Fruit fly (Drosophila melanogaster) Kc167 (cell line): Measurements from ENCODE around the gene CG6726.

Experiments used
- Myc ChIP-seq: fragments of >200 bp; optimal IDR thresholded peaks from 2 replicates; lab custom pipeline; 2017; ENCODE audit warnings: missing external identifiers
- Sin3A ChIP-seq: fragments of >200 bp; optimal IDR thresholded peaks from 2 replicates; lab custom pipeline; 2018; ENCODE audit warnings: missing external identifiers
- h ChIP-seq: fragments of >200 bp; optimal IDR thresholded peaks from 3 replicates; lab custom pipeline; 2018; ENCODE audit warnings: missing external identifiers
- insv ChIP-seq: fragments of >200 bp; optimal IDR thresholded peaks from 3 replicates; lab custom pipeline; 2018; ENCODE audit warnings: missing external identifiers
- psq ChIP-seq: fragments of >200 bp; optimal IDR thresholded peaks from 2 replicates; lab custom pipeline; 2017; ENCODE audit warnings: missing external identifiers
- ttk ChIP-seq: sonication (Bioruptor generic); optimal IDR thresholded peaks from 2 replicates; lab custom pipeline; 2017; ENCODE audit warnings: missing external identifiers

Gene CG6726

dm6 chr3R:23091586-23092228 lies at the start of gene CG6726, which contains the start of gene CG17110:
CG6726 (plus strand) TSS chr3R:23091724.
CG17110 (plus strand) TSS chr3R:23091724.
- TF ChIP-seq psq: no peak
- no peak for TF ChIP-seq h (lab: Kevin White, UChicago)
- no peak for TF ChIP-seq Myc
- no peak for TF ChIP-seq ttk (lab: Kevin White, UChicago)
- TF ChIP-seq Sin3A (lab: Kevin White, UChicago): no peak
- no peak for TF ChIP-seq insv (lab: Kevin White, UChicago)

DNA sequence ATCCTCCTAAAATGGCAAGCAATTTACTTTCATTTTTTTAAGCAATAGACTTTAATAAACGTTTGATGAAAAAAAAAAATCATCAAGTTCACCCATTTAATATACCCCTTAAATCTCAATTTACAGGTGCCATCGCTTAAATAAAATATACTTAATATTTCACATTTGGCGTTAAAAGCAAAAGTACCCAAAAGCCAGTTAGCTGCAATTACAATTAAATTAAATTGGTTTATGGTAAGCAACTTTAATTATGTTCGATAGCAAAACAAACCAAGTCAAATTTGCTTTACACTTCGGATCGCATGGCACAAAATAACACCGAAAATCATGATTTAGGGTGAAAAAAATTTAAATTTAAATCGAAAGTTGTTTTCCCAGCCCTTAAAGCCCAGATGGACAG lies 49.6 kb upstream of the CG6726 start, which contains the start of gene CG13838:
Gene CG13838, plus strand, starts transcription at position 301 of the 400 bp plus-strand sequence.
- TF ChIP-seq Sin3A (lab: Kevin White, UChicago) (no peak), h (lab: Kevin White, UChicago) (no peak)

DNA sequence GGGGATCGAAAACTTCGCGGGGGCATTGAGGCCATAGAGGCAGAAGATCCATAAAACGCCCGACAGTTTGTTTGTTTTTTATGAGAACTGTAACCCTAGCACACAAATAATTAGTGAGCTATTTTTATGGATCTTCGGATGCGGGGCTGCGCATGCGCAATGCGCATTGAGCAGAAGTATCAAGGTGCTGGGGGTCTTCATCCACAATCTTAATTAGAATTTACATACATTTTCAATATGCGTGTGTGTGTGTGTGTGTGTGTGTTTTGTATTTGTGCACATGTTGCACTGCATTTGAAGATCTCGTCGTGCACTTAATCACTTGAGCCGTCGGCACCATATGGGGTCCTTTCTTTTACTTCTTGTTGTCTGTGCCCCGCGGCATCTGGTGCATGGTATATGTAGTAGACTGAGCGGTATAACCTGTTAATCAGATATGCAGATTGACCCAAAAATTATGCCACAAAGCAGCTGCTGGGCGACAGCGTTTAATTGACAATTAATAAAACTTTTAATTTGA lies 48.7 kb upstream of the CG6726 start:
- TF ChIP-seq ttk (lab: Kevin White, UChicago) (no peak), psq (no peak), h (lab: Kevin White, UChicago) (no peak), Myc (no peak), Sin3A (lab: Kevin White, UChicago) (no peak), insv (lab: Kevin White, UChicago) (no peak)

DNA sequence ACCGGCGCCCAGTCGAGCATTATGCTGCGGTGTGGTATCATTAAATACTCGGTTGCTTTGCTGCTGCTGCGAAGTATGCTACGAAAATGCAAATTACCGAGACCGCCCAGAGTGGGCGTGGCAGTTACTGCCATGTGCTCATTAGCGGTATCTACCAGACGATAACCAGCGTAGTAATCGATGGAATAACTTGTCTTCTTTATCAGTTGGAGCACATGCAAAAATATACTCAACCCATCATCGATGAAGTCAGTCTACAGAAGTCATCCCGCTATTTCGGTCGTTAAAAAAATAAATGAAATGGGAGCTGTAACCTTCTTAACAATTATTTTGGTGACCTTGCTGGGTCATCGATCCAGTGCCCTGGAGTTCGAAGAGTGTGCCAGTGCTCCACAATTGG lies 47.8 kb upstream of the CG6726 start, which contains the start of gene CG13837:
Gene CG13837, plus strand, starts transcription at position 301 of the 400 bp plus-strand sequence.
- TF ChIP-seq psq (no peak), Myc (no peak), h (lab: Kevin White, UChicago) (no peak), insv (lab: Kevin White, UChicago) (no peak), Sin3A (lab: Kevin White, UChicago) (no peak), ttk (lab: Kevin White, UChicago) (no peak)

DNA sequence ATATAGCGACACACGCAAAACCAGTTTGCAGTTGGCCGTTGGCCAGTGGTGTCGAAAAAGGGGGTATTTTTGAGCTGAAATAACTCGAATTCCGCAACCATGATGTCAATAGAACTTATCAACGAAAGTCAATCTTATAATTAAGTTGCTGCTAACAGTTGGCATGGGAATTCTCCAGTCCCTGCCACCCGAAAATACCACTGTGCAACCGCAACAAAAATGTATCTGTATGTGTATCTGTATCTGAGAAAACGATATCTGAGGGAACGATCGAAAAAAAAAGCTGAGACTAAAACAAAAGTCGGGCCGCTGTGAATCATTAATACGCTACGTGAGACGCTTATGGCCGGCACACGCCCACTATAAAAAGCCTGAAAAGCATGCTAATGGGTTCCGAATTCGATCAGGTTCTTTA lies 45.0 kb upstream of the CG6726 start:
- TF ChIP-seq ttk (lab: Kevin White, UChicago): no peak
- no peak for TF ChIP-seq Myc
- no peak for TF ChIP-seq psq
- no peak for TF ChIP-seq h (lab: Kevin White, UChicago)

- TF ChIP-seq insv (lab: Kevin White, UChicago) (no peak), h (lab: Kevin White, UChicago) (no peak)
Observed at dm6 chr3R:23048089-23048689, 43.3 kb upstream of the CG6726 start, which contains the start of gene CG17121. CG17121 (minus strand) TSS chr3R:23048214.

DNA sequence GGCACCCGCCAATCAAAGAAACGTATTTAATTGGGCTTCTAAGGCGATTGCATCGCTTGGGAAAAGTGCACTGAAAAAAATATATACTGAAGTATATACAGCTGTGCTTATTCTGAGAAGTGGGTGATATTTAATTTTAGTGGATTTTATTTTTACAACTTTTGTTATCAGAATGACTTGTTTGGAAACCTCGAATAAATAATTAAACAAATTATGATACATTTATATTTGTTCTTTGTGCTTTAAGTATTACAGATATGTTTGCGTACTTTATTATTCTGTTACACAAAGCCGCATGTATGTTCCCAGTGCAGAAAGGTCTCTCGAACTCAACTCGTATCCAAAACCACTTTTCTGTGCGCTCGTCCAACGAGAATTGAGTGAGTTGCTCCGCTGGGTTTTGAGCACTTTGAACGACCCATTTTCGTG lies 42.8 kb upstream of the CG6726 start:
- TF ChIP-seq Myc (no peak), h (lab: Kevin White, UChicago) (no peak), insv (lab: Kevin White, UChicago) (no peak), ttk (lab: Kevin White, UChicago) (no peak), psq (no peak), Sin3A (lab: Kevin White, UChicago) (no peak)

DNA sequence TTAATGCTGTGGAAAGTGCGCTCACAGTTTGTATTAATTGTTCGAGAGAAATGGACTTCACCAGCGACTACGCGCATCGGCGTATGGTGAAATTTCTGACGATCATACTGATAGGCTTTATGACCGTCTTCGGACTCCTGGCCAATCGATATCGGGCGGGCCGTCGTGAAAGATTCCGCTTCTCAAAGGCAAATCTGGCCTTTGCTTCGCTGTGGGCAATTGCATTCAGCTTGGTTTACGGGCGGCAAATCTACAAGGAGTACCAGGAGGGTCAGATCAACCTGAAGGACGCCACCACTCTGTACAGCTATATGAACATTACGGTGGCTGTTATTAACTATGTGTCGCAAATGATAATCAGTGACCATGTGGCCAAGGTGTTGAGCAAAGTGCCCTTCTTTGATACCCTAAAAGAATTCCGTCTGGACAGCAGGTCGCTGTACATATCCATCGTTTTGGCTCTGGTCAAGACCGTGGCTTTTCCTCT lies 39.8 kb upstream of the CG6726 start, which contains the start of gene Gr94a:
Gene Gr94a, plus strand, starts transcription at position 51 of the 487 bp plus-strand sequence.
- TF ChIP-seq insv (lab: Kevin White, UChicago): no peak
- peak; percentile 97 for TF ChIP-seq ttk (lab: Kevin White, UChicago)

- no peak for TF ChIP-seq ttk (lab: Kevin White, UChicago)
- TF ChIP-seq Myc: no peak
- no peak for TF ChIP-seq insv (lab: Kevin White, UChicago)
- TF ChIP-seq Sin3A (lab: Kevin White, UChicago): no peak
- no peak for TF ChIP-seq psq
- no peak for TF ChIP-seq h (lab: Kevin White, UChicago)
Observed at dm6 chr3R:23053135-23053730, 38.3 kb upstream of the CG6726 start.

DNA sequence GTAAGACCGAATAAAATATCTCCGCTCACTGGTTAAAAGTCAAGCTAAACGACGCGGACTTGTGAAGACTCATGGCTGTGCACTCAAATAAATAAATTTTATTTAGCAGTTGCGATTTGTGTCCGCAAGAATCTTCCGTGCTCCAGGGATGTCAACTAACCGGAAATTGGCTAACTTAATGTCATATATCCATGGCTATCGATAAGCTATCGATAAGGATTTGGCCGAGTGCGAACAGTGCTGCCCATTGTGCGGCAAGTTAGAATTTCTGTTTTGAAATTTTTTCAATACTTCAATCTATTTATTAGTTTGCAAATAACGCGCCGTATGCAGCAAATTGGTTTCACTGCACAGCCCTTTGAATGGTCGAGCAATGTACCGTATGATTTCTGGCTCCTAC lies 37.6 kb upstream of the CG6726 start, which contains the start of gene p53:
Gene p53, minus strand, starts transcription at position 147 of the 400 bp plus-strand sequence.
- TF ChIP-seq Myc (no peak), Sin3A (lab: Kevin White, UChicago) (no peak), insv (lab: Kevin White, UChicago) (no peak), ttk (lab: Kevin White, UChicago) (no peak), h (lab: Kevin White, UChicago) (no peak), psq (no peak)

DNA sequence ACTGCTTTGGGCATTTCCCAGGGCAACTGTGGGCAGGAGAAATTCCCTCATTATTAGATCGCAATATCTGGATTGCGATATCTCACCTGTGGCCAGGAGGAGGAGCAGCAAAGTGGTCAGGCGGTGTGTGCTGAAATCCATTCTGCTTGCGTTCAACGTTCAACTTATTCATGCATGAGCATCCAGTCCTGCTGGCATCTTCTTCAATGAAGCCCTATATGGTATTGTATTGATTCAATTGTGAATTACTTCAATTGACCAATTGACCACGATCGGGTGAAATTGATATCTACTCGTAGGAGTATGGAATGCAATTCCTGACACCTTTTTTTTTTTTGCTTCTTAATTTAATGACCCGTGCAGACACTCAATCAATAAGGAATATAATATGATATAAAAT lies 35.4 kb upstream of the CG6726 start:
- no peak for TF ChIP-seq insv (lab: Kevin White, UChicago)
- peak; percentile 100 for TF ChIP-seq ttk (lab: Kevin White, UChicago)

- TF ChIP-seq Sin3A (lab: Kevin White, UChicago) (no peak), Myc (no peak), insv (lab: Kevin White, UChicago) (no peak), psq (no peak)
Observed at dm6 chr3R:23056753-23057152, 34.8 kb upstream of the CG6726 start.
